Fruit fly (Drosophila melanogaster) whole organism, embryonic: ENCODE data around the gene CG43085.

ENCODE experiments used
- B-H2 ChIP-seq: fragments of 200-800 bp; sonication (Bioruptor generic); optimal IDR thresholded peaks from 2 replicates; lab custom pipeline; 2018; ENCODE audit warnings: missing biosample characterization, mild to moderate bottlenecking, missing genetic modification characterization
- BEAF-32 ChIP-seq: fragments of 200-800 bp; sonication (Bioruptor generic); optimal IDR thresholded peaks from 3 replicates; lab custom pipeline; 2017; ENCODE audit warnings: missing biosample characterization, missing genetic modification characterization, mild to moderate bottlenecking, moderate library complexity, missing genetic modification reagents
- Bgb ChIP-seq: fragments of 200-800 bp; sonication (Bioruptor generic); IDR thresholded peaks from 2 replicates; pipeline ENCODE4 v1.3.6; 2022; ENCODE audit warnings: missing biosample characterization, missing genetic modification characterization; ENCODE audit not compliant: partially characterized antibody
- CG10979 ChIP-seq: fragments of 200-800 bp; sonication (Bioruptor generic); optimal IDR thresholded peaks from 2 replicates; lab custom pipeline; 2018; ENCODE audit warnings: missing biosample characterization, mild to moderate bottlenecking, missing genetic modification characterization, moderate library complexity
- CG11504 ChIP-seq: fragments of 200-800 bp; sonication (Bioruptor generic); optimal IDR thresholded peaks from 3 replicates; lab custom pipeline; 2019; ENCODE audit warnings: missing biosample characterization, mild to moderate bottlenecking, missing genetic modification characterization, moderate library complexity
- CG13296 ChIP-seq: fragments of 200-800 bp; sonication (Bioruptor generic); optimal IDR thresholded peaks from 3 replicates; lab custom pipeline; 2018; ENCODE audit warnings: missing biosample characterization, mild to moderate bottlenecking, missing genetic modification characterization
- CG13424 ChIP-seq: fragments of 200-800 bp; sonication (Bioruptor generic); optimal IDR thresholded peaks from 2 replicates; lab custom pipeline; 2019; ENCODE audit warnings: missing biosample characterization, mild to moderate bottlenecking, missing genetic modification characterization, moderate library complexity
- CG13624 ChIP-seq: fragments of 200-800 bp; sonication (Bioruptor generic); optimal IDR thresholded peaks from 2 replicates; lab custom pipeline; 2016; ENCODE audit warnings: missing biosample characterization, missing genetic modification characterization
- CG14710 ChIP-seq: fragments of 200-800 bp; sonication (Bioruptor generic); optimal IDR thresholded peaks from 3 replicates; lab custom pipeline; 2019; ENCODE audit warnings: missing biosample characterization, mild to moderate bottlenecking, missing genetic modification characterization, moderate library complexity
- CG15696 ChIP-seq: fragments of 200-800 bp; sonication (Bioruptor generic); optimal IDR thresholded peaks from 2 replicates; lab custom pipeline; 2019; ENCODE audit warnings: missing biosample characterization, mild to moderate bottlenecking, missing genetic modification characterization, moderate library complexity
- CG1603 ChIP-seq: fragments of 200-800 bp; sonication (Bioruptor generic); optimal IDR thresholded peaks from 2 replicates; lab custom pipeline; 2019; ENCODE audit warnings: missing biosample characterization, mild to moderate bottlenecking, missing genetic modification characterization, moderate library complexity
- CG17361 ChIP-seq: fragments of 200-800 bp; sonication (Bioruptor generic); IDR thresholded peaks from 3 replicates; pipeline ENCODE4 v1.3.6; 2022; ENCODE audit warnings: missing biosample characterization, missing genetic modification characterization
- CG18011 ChIP-seq: fragments of 200-800 bp; sonication (Bioruptor generic); optimal IDR thresholded peaks from 2 replicates; lab custom pipeline; 2017; ENCODE audit warnings: missing biosample characterization, missing genetic modification characterization, mild to moderate bottlenecking, moderate library complexity, missing genotype
- CG1832 ChIP-seq: fragments of 200-800 bp; sonication (Bioruptor generic); optimal IDR thresholded peaks from 2 replicates; lab custom pipeline; 2017; ENCODE audit warnings: missing biosample characterization, mild to moderate bottlenecking, missing genetic modification characterization, inconsistent platforms
- CG2712 ChIP-seq: fragments of 200-800 bp; optimal IDR thresholded peaks from 3 replicates; lab custom pipeline; 2019; ENCODE audit warnings: missing biosample characterization, mild to moderate bottlenecking, missing genetic modification characterization, moderate library complexity
- CG30403 ChIP-seq: fragments of 200-800 bp; sonication (Bioruptor generic); optimal IDR thresholded peaks from 3 replicates; lab custom pipeline; 2016; ENCODE audit warnings: missing biosample characterization, missing genetic modification characterization
- CG3847 ChIP-seq: fragments of 200-800 bp; sonication (Bioruptor generic); IDR thresholded peaks from 2 replicates; pipeline ENCODE4 v1.3.6; 2022; ENCODE audit warnings: missing biosample characterization, missing genetic modification characterization
- CG4282 ChIP-seq: fragments of 200-800 bp; sonication (Bioruptor generic); optimal IDR thresholded peaks from 2 replicates; lab custom pipeline; 2016; ENCODE audit warnings: missing biosample characterization, missing genetic modification characterization
- CG4854 ChIP-seq: fragments of 200-800 bp; sonication (Bioruptor generic); optimal IDR thresholded peaks from 2 replicates; lab custom pipeline; 2016; ENCODE audit warnings: missing biosample characterization, missing genetic modification characterization, inconsistent platforms
- CG6683 ChIP-seq: fragments of 200-800 bp; sonication (Bioruptor generic); optimal IDR thresholded peaks from 2 replicates; lab custom pipeline; 2017; ENCODE audit warnings: missing biosample characterization, mild to moderate bottlenecking, missing genetic modification characterization, missing genetic modification reagents
- CG6791 ChIP-seq: fragments of 200-800 bp; sonication (Bioruptor generic); IDR thresholded peaks from 3 replicates; pipeline ENCODE4 v1.3.6; 2022; ENCODE audit warnings: missing biosample characterization, missing genetic modification characterization; ENCODE audit not compliant: partially characterized antibody
- CG7745 ChIP-seq: fragments of 200-800 bp; sonication (Bioruptor generic); optimal IDR thresholded peaks from 2 replicates; lab custom pipeline; 2018; ENCODE audit warnings: missing biosample characterization, mild to moderate bottlenecking, missing genetic modification characterization, moderate library complexity
- CG7928 ChIP-seq: fragments of 200-800 bp; sonication (Bioruptor generic); optimal IDR thresholded peaks from 2 replicates; lab custom pipeline; 2017; ENCODE audit warnings: missing biosample characterization, mild to moderate bottlenecking, missing genetic modification characterization
- Dip2 ChIP-seq: fragments of 200-800 bp; sonication (Bioruptor generic); IDR thresholded peaks from 2 replicates; pipeline ENCODE4 v1.3.6; 2022; ENCODE audit warnings: missing biosample characterization, missing genetic modification characterization
- E2f2 ChIP-seq: fragments of 200-800 bp; sonication (Bioruptor generic); IDR thresholded peaks from 2 replicates; pipeline ENCODE4 v1.3.6; 2022; ENCODE audit warnings: missing biosample characterization, missing genetic modification characterization
- Eip74EF ChIP-seq, 2 experiments: fragments of 200-800 bp in 1 of 2; fragments of >200 bp in 1 of 2; sonication (Bioruptor generic) in 1 of 2; optimal IDR thresholded peaks; 2 replicates each; lab custom pipeline; 2017 to 2019; ENCODE audit warnings: missing biosample characterization in 2 of 2, missing genetic modification characterization in 2 of 2, mild to moderate bottlenecking in 1 of 2, moderate library complexity in 1 of 2
- HmgD ChIP-seq: fragments of 200-800 bp; sonication (Bioruptor generic); optimal IDR thresholded peaks from 3 replicates; lab custom pipeline; 2016; ENCODE audit warnings: missing biosample characterization, missing genetic modification characterization
- Hmr ChIP-seq: fragments of 200-800 bp; sonication (Bioruptor generic); optimal IDR thresholded peaks from 3 replicates; lab custom pipeline; 2017; ENCODE audit warnings: mild to moderate bottlenecking, missing biosample characterization, missing genetic modification reagents, missing genetic modification characterization
- Lhr ChIP-seq: fragments of 200-800 bp; sonication (Bioruptor generic); optimal IDR thresholded peaks from 3 replicates; lab custom pipeline; 2017; ENCODE audit warnings: mild to moderate bottlenecking, missing biosample characterization, missing genetic modification reagents, missing genetic modification characterization
- Opbp ChIP-seq: fragments of 200-800 bp; sonication (Bioruptor generic); IDR thresholded peaks from 3 replicates; pipeline ENCODE4 v1.3.6; 2022; ENCODE audit warnings: missing biosample characterization, missing genetic modification characterization; ENCODE audit not compliant: partially characterized antibody
- PHDP ChIP-seq: fragments of 200-800 bp; sonication (Bioruptor generic); optimal IDR thresholded peaks from 3 replicates; lab custom pipeline; 2018; ENCODE audit warnings: missing biosample characterization, mild to moderate bottlenecking, missing genetic modification characterization, moderate library complexity
- Stat92E ChIP-seq, 3 experiments: fragments of >200 bp in 2 of 3; fragments of 200-800 bp in 1 of 3; sonication (Bioruptor generic) in 1 of 3; optimal IDR thresholded peaks; 2 replicates each; lab custom pipeline; 2017 to 2019; ENCODE audit warnings: missing biosample characterization in 3 of 3, missing genetic modification characterization in 3 of 3, mild to moderate bottlenecking in 1 of 3, moderate library complexity in 1 of 3
- Vsx1 ChIP-seq: fragments of 200-800 bp; sonication (Bioruptor generic); optimal IDR thresholded peaks from 2 replicates; lab custom pipeline; 2017; ENCODE audit warnings: missing biosample characterization, mild to moderate bottlenecking, missing genetic modification characterization, missing genetic modification reagents
- abd-A ChIP-seq: fragments of 200-800 bp; sonication (Bioruptor generic); optimal IDR thresholded peaks from 3 replicates; lab custom pipeline; 2019; ENCODE audit warnings: missing biosample characterization, mild to moderate bottlenecking, missing genetic modification characterization, moderate library complexity
- amos ChIP-seq: fragments of 200-800 bp; sonication (Bioruptor generic); IDR thresholded peaks from 2 replicates; pipeline ENCODE4 v1.3.6; 2022; ENCODE audit warnings: missing biosample characterization, missing genetic modification characterization; ENCODE audit not compliant: partially characterized antibody
- chif ChIP-seq, 2 experiments: fragments of 200-800 bp; sonication (Bioruptor generic); optimal IDR thresholded peaks; 3 replicates each; lab custom pipeline; 2016; ENCODE audit warnings: missing biosample characterization in 2 of 2, missing genetic modification characterization in 2 of 2
- danr ChIP-seq: fragments of 200-800 bp; sonication (Bioruptor generic); IDR thresholded peaks from 2 replicates; pipeline ENCODE4 v1.3.6; 2022; ENCODE audit warnings: missing biosample characterization, missing genetic modification characterization
- exex ChIP-seq: fragments of 200-800 bp; sonication (Bioruptor generic); optimal IDR thresholded peaks from 4 replicates; lab custom pipeline; 2018; ENCODE audit warnings: missing biosample characterization, mild to moderate bottlenecking, missing genetic modification characterization, moderate library complexity
- gem ChIP-seq: fragments of 200-800 bp; sonication (Bioruptor generic); optimal IDR thresholded peaks from 2 replicates; lab custom pipeline; 2019; ENCODE audit warnings: missing biosample characterization, mild to moderate bottlenecking, missing genetic modification characterization, moderate library complexity
- gfzf ChIP-seq: fragments of 200-800 bp; sonication (Bioruptor generic); optimal IDR thresholded peaks from 2 replicates; lab custom pipeline; 2016; ENCODE audit warnings: missing biosample characterization, mild to moderate bottlenecking, missing genetic modification characterization, moderate library complexity
- grau ChIP-seq: fragments of 200-800 bp; optimal IDR thresholded peaks from 3 replicates; lab custom pipeline; 2019; ENCODE audit warnings: missing biosample characterization, mild to moderate bottlenecking, missing genetic modification characterization, moderate library complexity
- ken ChIP-seq: fragments of 200-800 bp; sonication (Bioruptor generic); IDR thresholded peaks from 3 replicates; pipeline ENCODE4 v1.3.6; 2022; ENCODE audit warnings: missing biosample characterization, missing genetic modification characterization
- phol ChIP-seq: fragments of 200-800 bp; sonication (Bioruptor generic); optimal IDR thresholded peaks from 3 replicates; lab custom pipeline; 2018; ENCODE audit warnings: missing biosample characterization, mild to moderate bottlenecking, missing genetic modification characterization, moderate library complexity
- pita ChIP-seq: fragments of 200-800 bp; sonication (Bioruptor generic); optimal IDR thresholded peaks from 2 replicates; lab custom pipeline; 2017; ENCODE audit warnings: missing biosample characterization, mild to moderate bottlenecking, missing genetic modification characterization
- sens ChIP-seq: fragments of 200-800 bp; sonication (Bioruptor generic); peaks from one replicate; lab custom pipeline; 2016; ENCODE audit warnings: missing biosample characterization, missing genetic modification characterization
- slbo ChIP-seq: fragments of 200-800 bp; sonication (Bioruptor generic); IDR thresholded peaks from 2 replicates; pipeline ENCODE4 v1.3.6; 2022; ENCODE audit warnings: missing biosample characterization, missing genetic modification characterization
- sug ChIP-seq: fragments of 200-800 bp; optimal IDR thresholded peaks from 2 replicates; lab custom pipeline; 2019; ENCODE audit warnings: missing biosample characterization, mild to moderate bottlenecking, missing genetic modification characterization, moderate library complexity
- trem ChIP-seq: fragments of 200-800 bp; optimal IDR thresholded peaks from 3 replicates; lab custom pipeline; 2019; ENCODE audit warnings: missing biosample characterization, mild to moderate bottlenecking, missing genetic modification characterization, moderate library complexity

CG43085 gene

DNA sequence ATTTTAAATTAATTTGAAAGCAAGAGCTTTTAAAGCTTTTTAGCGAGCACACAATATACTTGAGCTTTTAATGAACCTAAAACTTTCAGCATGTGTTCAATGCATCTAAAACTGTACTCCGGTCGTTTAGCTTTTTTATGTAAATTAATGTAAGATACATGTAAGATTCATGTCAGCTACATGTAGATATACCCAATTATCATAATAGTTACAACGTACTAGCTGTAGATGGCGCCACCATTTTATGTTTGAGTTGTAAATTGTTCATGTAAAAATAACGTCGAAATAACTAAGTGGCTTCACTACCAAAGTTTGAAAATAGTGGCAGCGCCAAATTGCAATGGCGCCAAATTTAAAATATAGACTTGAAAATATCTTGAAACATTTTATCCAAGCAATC, 49.6 kb downstream of the CG43085 start (continued):
- TF ChIP-seq CG13624 (GFP tag; lab: Kevin White, UChicago) (peak; percentile 32), pita (GFP tag; lab: Kevin White, UChicago) (peak; percentile 92), CG6791 (GFP tag; lab: Robert Waterston, UW) (peak; percentile 55), CG14710 (peak; percentile 55), amos (peak; percentile 80), Dip2 (GFP tag; lab: Robert Waterston, UW) (peak; percentile 88), BEAF-32 (GFP tag; lab: Kevin White, UChicago) (peak; percentile 11), CG4282 (peak; percentile 24), CG13296 (GFP tag; lab: Kevin White, UChicago) (no peak), exex (tag; lab: Kevin White, UChicago) (peak; percentile 73), CG13424 (tag; lab: Kevin White, UChicago) (peak; percentile 1), CG15696 (tag; lab: Kevin White, UChicago) (peak; percentile 31), B-H2 (peak; percentile 60), CG3847 (GFP tag; lab: Robert Waterston, UW) (peak; percentile 53), HmgD (GFP tag; lab: Kevin White, UChicago) (peak; percentile 60), CG4854 (GFP tag; lab: Kevin White, UChicago) (peak; percentile 20), CG7928 (no peak), Opbp (GFP tag; lab: Robert Waterston, UW) (peak; percentile 54; the same call in 2 of the 3 replicates), CG2712 (tag; lab: Kevin White, UChicago) (peak; percentile 63), gfzf (peak; percentile 19), phol (tag; lab: Kevin White, UChicago) (peak; percentile 27), Stat92E (GFP tag; optimal IDR thresholded peaks at IDR 0.05; lab: Kevin White, UChicago) (peak in 1 of 3 experiments; percentile 92), E2f2 (GFP tag; lab: Robert Waterston, UW) (peak; percentile 98), Vsx1 (GFP tag; lab: Kevin White, UChicago) (peak; percentile 57), CG1603 (peak; percentile 56), Bgb (peak; percentile 85), Hmr (GFP tag; lab: Kevin White, UChicago) (peak; percentile 66), CG7745 (tag; lab: Kevin White, UChicago) (peak; percentile 60), chif (GFP tag; optimal IDR thresholded peaks at IDR 0.05; lab: Kevin White, UChicago) (peak in 1 of 2 experiments; percentile 22), Lhr (GFP tag; lab: Kevin White, UChicago) (peak; percentile 93), danr (GFP tag; lab: Robert Waterston, UW) (no peak), PHDP (peak; percentile 8), CG6683 (no peak), ken (GFP tag; lab: Robert Waterston, UW) (peak; percentile 7; the same call in 1 of the 3 replicates), gem (tag; lab: Kevin White, UChicago) (peak; percentile 19), CG30403 (GFP tag; lab: Kevin White, UChicago) (peak; percentile 23), trem (tag; lab: Kevin White, UChicago) (peak; percentile 82), CG1832 (GFP tag; lab: Kevin White, UChicago) (no peak), CG11504 (tag; lab: Kevin White, UChicago) (peak; percentile 42), grau (tag; lab: Kevin White, UChicago) (peak; percentile 19), abd-A (tag; lab: Kevin White, UChicago) (peak; percentile 49), CG10979 (tag; lab: Kevin White, UChicago) (peak; percentile 4), CG18011 (GFP tag; lab: Kevin White, UChicago) (no peak), sug (tag; lab: Kevin White, UChicago) (peak; percentile 55), CG17361 (GFP tag; lab: Robert Waterston, UW) (peak; percentile 36; the same call in 1 of the 3 replicates), Eip74EF (GFP tag; optimal IDR thresholded peaks at IDR 0.05; lab: Kevin White, UChicago) (peak in 1 of 2 experiments; percentile 30), sens (peak; percentile 61), slbo (GFP tag; lab: Robert Waterston, UW) (peak; percentile 8; the same call in 1 of the 2 replicates)
